Fruit fly (Drosophila melanogaster) whole organism, pupa: Measurements from ENCODE around the gene Muc68E.

Experiments used
- CG10348 ChIP-seq: fragments of 200-800 bp; sonication (Bioruptor generic); IDR thresholded peaks from 2 replicates; pipeline ENCODE4 v1.3.6; 2022; ENCODE audit warnings: missing biosample characterization, missing genetic modification characterization
- CG12605 ChIP-seq: fragments of 200-800 bp; sonication (Bioruptor generic); IDR thresholded peaks from 2 replicates; pipeline ENCODE4 v1.3.6; 2022; ENCODE audit warnings: missing biosample characterization, missing genetic modification characterization
- CG13204 ChIP-seq: fragments of 200-800 bp; sonication (Bioruptor generic); optimal IDR thresholded peaks from 2 replicates; lab custom pipeline; 2018; ENCODE audit warnings: missing biosample characterization, mild to moderate bottlenecking, missing genetic modification characterization, moderate library complexity
- CG14655 ChIP-seq: fragments of 200-800 bp; sonication (Bioruptor generic); optimal IDR thresholded peaks from 3 replicates; lab custom pipeline; 2017; ENCODE audit warnings: mild to moderate bottlenecking, missing biosample characterization, missing genetic modification reagents, missing genetic modification characterization
- CG15710 ChIP-seq: fragments of 200-800 bp; sonication (Bioruptor generic); optimal IDR thresholded peaks from 2 replicates; lab custom pipeline; 2018; ENCODE audit warnings: missing biosample characterization, mild to moderate bottlenecking, missing genetic modification characterization, moderate library complexity
- CG17806 ChIP-seq: fragments of 200-800 bp; sonication (Bioruptor generic); optimal IDR thresholded peaks from 2 replicates; lab custom pipeline; 2018; ENCODE audit warnings: missing biosample characterization, mild to moderate bottlenecking, missing genetic modification characterization, moderate library complexity
- CG32121 ChIP-seq: fragments of 200-800 bp; sonication (Bioruptor generic); IDR thresholded peaks from 2 replicates; pipeline ENCODE4 v1.3.6; 2022; ENCODE audit warnings: missing biosample characterization, missing genetic modification characterization
- CG34367 ChIP-seq: fragments of 200-800 bp; sonication (Bioruptor generic); optimal IDR thresholded peaks from 2 replicates; lab custom pipeline; 2018; ENCODE audit warnings: missing biosample characterization, mild to moderate bottlenecking, missing genetic modification characterization
- CG4496 ChIP-seq: fragments of 200-800 bp; sonication (Bioruptor generic); IDR thresholded peaks from 3 replicates; pipeline ENCODE4 v1.3.6; 2022; ENCODE audit warnings: missing biosample characterization, missing genetic modification characterization
- CG8159 ChIP-seq: fragments of 200-800 bp; sonication (Bioruptor generic); optimal IDR thresholded peaks from 3 replicates; lab custom pipeline; 2018; ENCODE audit warnings: missing biosample characterization, mild to moderate bottlenecking, missing genetic modification characterization, moderate library complexity
- CG8301 ChIP-seq: fragments of 200-800 bp; sonication (Bioruptor generic); optimal IDR thresholded peaks from 2 replicates; lab custom pipeline; 2018; ENCODE audit warnings: missing biosample characterization, mild to moderate bottlenecking, missing genetic modification characterization
- CG9948 ChIP-seq: fragments of 200-800 bp; sonication (Bioruptor generic); optimal IDR thresholded peaks from 2 replicates; lab custom pipeline; 2018; ENCODE audit warnings: missing biosample characterization, mild to moderate bottlenecking, missing genetic modification characterization, moderate library complexity
- D1 ChIP-seq: fragments of 200-800 bp; sonication (Bioruptor generic); optimal IDR thresholded peaks from 2 replicates; lab custom pipeline; 2018; ENCODE audit warnings: missing biosample characterization, mild to moderate bottlenecking, missing genetic modification characterization, moderate library complexity
- EcR ChIP-seq: fragments of 200-800 bp; sonication (Bioruptor generic); optimal IDR thresholded peaks from 3 replicates; lab custom pipeline; 2019; ENCODE audit warnings: missing biosample characterization, missing genetic modification characterization, mild to moderate bottlenecking, moderate library complexity, missing genetic modification reagents
- Ets98B ChIP-seq: fragments of 200-800 bp; sonication (Bioruptor generic); IDR thresholded peaks from 2 replicates; pipeline ENCODE4 v1.3.6; 2022; ENCODE audit warnings: missing biosample characterization, missing genetic modification characterization
- Pif1A ChIP-seq: fragments of 200-800 bp; sonication (Bioruptor generic); optimal IDR thresholded peaks from 3 replicates; lab custom pipeline; 2016; ENCODE audit warnings: missing biosample characterization, missing genetic modification characterization
- Pif1B ChIP-seq: fragments of 200-800 bp; sonication (Bioruptor generic); optimal IDR thresholded peaks from 3 replicates; lab custom pipeline; 2016; ENCODE audit warnings: missing biosample characterization, missing genetic modification characterization
- Snoo ChIP-seq: fragments of 200-800 bp; sonication (Bioruptor generic); optimal IDR thresholded peaks from 3 replicates; lab custom pipeline; 2017; ENCODE audit warnings: missing biosample characterization, mild to moderate bottlenecking, missing genetic modification characterization, inconsistent platforms
- fd96Ca ChIP-seq: fragments of 200-800 bp; sonication (Bioruptor generic); IDR thresholded peaks from 3 replicates; pipeline ENCODE4 v1.3.6; 2022; ENCODE audit warnings: missing biosample characterization, missing genetic modification characterization
- gl ChIP-seq: fragments of 200-800 bp; sonication (Bioruptor generic); optimal IDR thresholded peaks from 2 replicates; lab custom pipeline; 2018; ENCODE audit warnings: missing biosample characterization, mild to moderate bottlenecking, missing genetic modification characterization
- rn ChIP-seq: fragments of 200-800 bp; sonication (Bioruptor generic); IDR thresholded peaks from 2 replicates; pipeline ENCODE4 v1.3.6; 2022; ENCODE audit warnings: missing biosample characterization, missing genetic modification characterization

Muc68E gene

dm6 chr3L:12007945-12008344 lies 35.2 kb upstream of the Muc68E start:
- TF ChIP-seq CG14655 (GFP tag; lab: Kevin White, UChicago) = no peak
- TF ChIP-seq CG8159 (tag; lab: Kevin White, UChicago) = no peak
- peak; percentile 59 for TF ChIP-seq D1 (tag; lab: Kevin White, UChicago)
- no peak for TF ChIP-seq rn (GFP tag; lab: Robert Waterston, UW)

dm6 chr3L:12004136-12004535 lies 31.4 kb upstream of the Muc68E start:
- no peak for TF ChIP-seq CG8301 (tag; lab: Kevin White, UChicago)
- no peak for TF ChIP-seq CG32121
- TF ChIP-seq CG12605 = no peak
- no peak for TF ChIP-seq Ets98B
- TF ChIP-seq fd96Ca (GFP tag; lab: Robert Waterston, UW) = no peak
- no peak for TF ChIP-seq CG8159 (tag; lab: Kevin White, UChicago)
- no peak for TF ChIP-seq CG10348 (GFP tag; lab: Robert Waterston, UW)
- TF ChIP-seq D1 (tag; lab: Kevin White, UChicago) = no peak
- no peak for TF ChIP-seq Pif1B
- TF ChIP-seq CG13204 (GFP tag; lab: Kevin White, UChicago) = no peak
- no peak for TF ChIP-seq Snoo

- no peak for TF ChIP-seq CG32121
- TF ChIP-seq EcR (GFP tag; lab: Kevin White, UChicago) = peak; percentile 51
These were observed 30.7 kb upstream of the Muc68E start for dm6 chr3L:12003457-12003856.

- TF ChIP-seq CG13204 (GFP tag; lab: Kevin White, UChicago) = no peak
- peak; percentile 33; the same call in 1 of the 2 replicates for TF ChIP-seq rn (GFP tag; lab: Robert Waterston, UW)
- peak; percentile 54; the same call in 1 of the 2 replicates for TF ChIP-seq Ets98B
- peak; percentile 65; the same call in 2 of the 3 replicates for TF ChIP-seq fd96Ca (GFP tag; lab: Robert Waterston, UW)
- TF ChIP-seq CG15710 (tag; lab: Kevin White, UChicago) = peak; percentile 50
- peak; percentile 44; the same call in 1 of the 2 replicates for TF ChIP-seq CG32121
- TF ChIP-seq CG9948 = peak; percentile 20
- TF ChIP-seq CG4496 (GFP tag; lab: Robert Waterston, UW) = 0 out of 3 replicates have a peak, but pooled peaks have one; percentile 29
- TF ChIP-seq gl (tag; lab: Kevin White, UChicago) = no peak
These were observed 29.8 kb upstream of the Muc68E start, which contains the start of the genes Pop2 and CG6928 for dm6 chr3L:12002321-12003248. TSS of gene Pop2 (minus strand) at chr3L:12002915. TSS of gene CG6928 (plus strand) at chr3L:12003155.

- no peak for TF ChIP-seq CG32121
These were observed 25.2 kb upstream of the Muc68E start, which contains the start of gene Grip163 for dm6 chr3L:11997959-11998358. TSS of gene Grip163 (minus strand) at chr3L:11998138.

- TF ChIP-seq CG34367 (tag; lab: Kevin White, UChicago) (no peak), CG32121 (no peak), fd96Ca (GFP tag; lab: Robert Waterston, UW) (no peak), CG12605 (no peak), CG4496 (GFP tag; lab: Robert Waterston, UW) (no peak), Ets98B (peak; percentile 45), Pif1A (GFP tag; lab: Kevin White, UChicago) (no peak), gl (tag; lab: Kevin White, UChicago) (no peak), CG15710 (tag; lab: Kevin White, UChicago) (no peak)
These were observed 20.2 kb upstream of the Muc68E start, which contains the start of gene viaf for dm6 chr3L:11992960-11993359. TSS of gene viaf (minus strand) at chr3L:11993179.

- TF ChIP-seq Ets98B = no peak
- no peak for TF ChIP-seq CG14655 (GFP tag; lab: Kevin White, UChicago)
- TF ChIP-seq EcR (GFP tag; lab: Kevin White, UChicago) = no peak
- no peak for TF ChIP-seq CG9948
- no peak for TF ChIP-seq Snoo
- no peak for TF ChIP-seq CG4496 (GFP tag; lab: Robert Waterston, UW)
- TF ChIP-seq gl (tag; lab: Kevin White, UChicago) = no peak
These were observed 17.7 kb upstream of the Muc68E start, which contains the start of gene CG6931 for dm6 chr3L:11990436-11990835. TSS of gene CG6931 (plus strand) at chr3L:11990736.

dm6 chr3L:11984606-11985005 lies 11.8 kb upstream of the Muc68E start, which contains the start of gene CG6938:
TSS of gene CG6938 (plus strand) at chr3L:11984906.
- TF ChIP-seq rn (GFP tag; lab: Robert Waterston, UW) = no peak
- no peak for TF ChIP-seq CG15710 (tag; lab: Kevin White, UChicago)
- TF ChIP-seq CG34367 (tag; lab: Kevin White, UChicago) = no peak
- TF ChIP-seq CG32121 = no peak
- no peak for TF ChIP-seq CG17806 (tag; lab: Kevin White, UChicago)
- TF ChIP-seq Ets98B = no peak
- no peak for TF ChIP-seq fd96Ca (GFP tag; lab: Robert Waterston, UW)
